Worm (Caenorhabditis elegans): ENCODE measurements around the gene cap-2.

ce11 chrII:10861723-10862486, 7.1 kb upstream of the cap-2 start:
- TF ChIP-seq unc-62 (GFP tag; optimal IDR thresholded peaks at IDR 0.05) (no peak), unc-39 (tag; optimal IDR thresholded peaks at IDR 0.05) (no peak), M03D4.4 (tag; optimal IDR thresholded peaks at IDR 0.05) (no peak), lsy-2 (tag; optimal IDR thresholded peaks at IDR 0.05) (no peak), zip-8 (tag; optimal IDR thresholded peaks at IDR 0.05) (no peak), snpc-4 (tag; optimal IDR thresholded peaks at IDR 0.05) (no peak), unc-120 (tag; optimal IDR thresholded peaks at IDR 0.05; ENCODE audit: poor library complexity, severe bottlenecking) (no peak)

Measured in whole organism, mixed stage, embryonic.